Fruit fly (Drosophila melanogaster): ENCODE data around the gene Drak.

Gene Drak

DNA sequence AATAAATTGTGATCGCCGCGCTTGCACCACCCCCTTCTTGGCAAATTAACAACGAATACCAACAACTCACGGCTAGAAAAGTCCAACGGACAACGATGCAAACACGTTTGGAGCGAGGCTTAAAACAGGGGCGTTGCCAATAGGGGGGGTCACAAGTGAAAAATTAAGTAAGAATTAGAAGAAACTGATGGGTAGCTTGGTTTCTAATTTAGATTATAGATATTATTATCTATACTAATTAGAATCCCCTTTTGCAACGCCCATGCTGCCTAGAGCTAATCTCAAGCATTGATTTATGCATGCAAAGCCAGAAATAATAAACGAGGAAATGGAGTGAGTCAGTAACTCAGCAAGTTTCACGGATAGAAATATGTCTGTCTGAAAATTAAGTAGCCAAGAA lies 25.5 kb downstream of the Drak start (continued):
- TF ChIP-seq tio (GFP tag; optimal IDR thresholded peaks at IDR 0.05) (peak; percentile 48), Poxn (GFP tag; IDR thresholded peaks at IDR 0.05) (0 out of 2 replicates have a peak, but pooled peaks have one; percentile 36), Ravus (GFP tag; IDR thresholded peaks at IDR 0.05) (peak; percentile 40; the same call in 1 of the 2 replicates), CG31388 (GFP tag; optimal IDR thresholded peaks at IDR 0.05) (peak; percentile 15), crp (GFP tag; optimal IDR thresholded peaks at IDR 0.05) (no peak), Atf3 (GFP tag; optimal IDR thresholded peaks at IDR 0.05) (no peak), dm (GFP tag; optimal IDR thresholded peaks at IDR 0.05) (no peak), so (GFP tag; IDR thresholded peaks at IDR 0.05) (peak; percentile 87), CG33557 (GFP tag; optimal IDR thresholded peaks at IDR 0.05) (no peak), lola (GFP tag; optimal IDR thresholded peaks at IDR 0.05) (peak in 1 of 3 experiments; percentile 5), CG9215 (GFP tag; IDR thresholded peaks at IDR 0.05) (peak; percentile 74; the same call in 1 of the 2 replicates), CG6854 (GFP tag; optimal IDR thresholded peaks at IDR 0.05) (peak; percentile 59), CG3281 (GFP tag; optimal IDR thresholded peaks at IDR 0.05) (peak; percentile 74), CG10959 (GFP tag; IDR thresholded peaks at IDR 0.05) (peak; percentile 42), phol (tag; optimal IDR thresholded peaks at IDR 0.05) (peak; percentile 61), bsh (GFP tag; optimal IDR thresholded peaks at IDR 0.05) (peak in 1 of 2 experiments; percentile 75), CG11085 (GFP tag; IDR thresholded peaks at IDR 0.05) (peak; percentile 70), insv (GFP tag; optimal IDR thresholded peaks at IDR 0.05) (no peak), danr (GFP tag; IDR thresholded peaks at IDR 0.05) (0 out of 2 replicates have a peak, but pooled peaks have one; percentile 41), ranshi (GFP tag; IDR thresholded peaks at IDR 0.05) (peak; percentile 76), TFAM (GFP tag; optimal IDR thresholded peaks at IDR 0.05) (no peak), CG34376 (GFP tag; optimal IDR thresholded peaks at IDR 0.05) (peak; percentile 23), btn (GFP tag; optimal IDR thresholded peaks at IDR 0.05) (no peak), grn (GFP tag; optimal IDR thresholded peaks at IDR 0.05) (no peak), oc (tag; optimal IDR thresholded peaks at IDR 0.05) (peak; percentile 96), CG12942 (GFP tag; optimal IDR thresholded peaks at IDR 0.05) (peak; percentile 35), pfk (GFP tag; optimal IDR thresholded peaks at IDR 0.05) (no peak), D (optimal IDR thresholded peaks at IDR 0.05) (no peak), D (GFP tag; optimal IDR thresholded peaks at IDR 0.05) (peak; percentile 20), CG17328 (GFP tag; IDR thresholded peaks at IDR 0.05) (peak; percentile 79), CG42726 (GFP tag; IDR thresholded peaks at IDR 0.05; ENCODE audit: partially characterized antibody) (no peak), esg (GFP tag; conservative IDR thresholded peaks at IDR 0.05) (peak; percentile 79), h (optimal IDR thresholded peaks at IDR 0.05) (no peak), ken (GFP tag; IDR thresholded peaks at IDR 0.05) (peak; percentile 63; the same call in 2 of the 3 replicates), CkIIα-i1 (GFP tag; IDR thresholded peaks at IDR 0.05) (no peak), dpn (GFP tag; optimal IDR thresholded peaks at IDR 0.05) (peak; percentile 36 to 67), Gug (GFP tag; IDR thresholded peaks at IDR 0.05) (peak; percentile 74; the same call in 3 of the 4 replicates), CG5180 (GFP tag; optimal IDR thresholded peaks at IDR 0.05) (peak; percentile 20), Fer1 (GFP tag; optimal IDR thresholded peaks at IDR 0.05) (peak; percentile 79), CrebB (tag; optimal IDR thresholded peaks at IDR 0.05) (peak; percentile 9), Lpt (GFP tag; optimal IDR thresholded peaks at IDR 0.05) (no peak), Bdp1 (GFP tag; optimal IDR thresholded peaks at IDR 0.05) (no peak), Hr78 (GFP tag; optimal IDR thresholded peaks at IDR 0.05) (no peak), HLH54F (GFP tag; optimal IDR thresholded peaks at IDR 0.05) (peak; percentile 32), Mes4 (GFP tag; optimal IDR thresholded peaks at IDR 0.05) (no peak), ash1 (GFP tag; optimal IDR thresholded peaks at IDR 0.05) (no peak), lilli (GFP tag; optimal IDR thresholded peaks at IDR 0.05) (peak; percentile 86), CG7271 (tag; optimal IDR thresholded peaks at IDR 0.05) (no peak), Kr (GFP tag; optimal IDR thresholded peaks at IDR 0.05) (no peak), E2f2 (GFP tag; IDR thresholded peaks at IDR 0.05) (peak; percentile 55), CG1602 (GFP tag; optimal IDR thresholded peaks at IDR 0.05) (peak; percentile 29)

Measured in whole organism, embryonic.